Fruit fly (Drosophila melanogaster) whole organism, prepupa: ENCODE results near the gene CG13310.

Source experiments
- CG10669 ChIP-seq: fragments of 200-800 bp; sonication (Bioruptor generic); optimal IDR thresholded peaks from 3 replicates; lab custom pipeline; 2018; ENCODE audit warnings: missing biosample characterization, mild to moderate bottlenecking, missing genetic modification characterization, moderate library complexity
- CG11294 ChIP-seq: fragments of 200-800 bp; sonication (Bioruptor generic); IDR thresholded peaks from 2 replicates; pipeline ENCODE4 v1.3.6; 2022; ENCODE audit warnings: missing biosample characterization, missing genetic modification characterization
- CG16779 ChIP-seq: fragments of 200-800 bp; sonication (Bioruptor generic); optimal IDR thresholded peaks from 3 replicates; lab custom pipeline; 2017; ENCODE audit warnings: missing biosample characterization, mild to moderate bottlenecking, missing genetic modification characterization
- CG31627 ChIP-seq: fragments of 200-800 bp; sonication (Bioruptor generic); optimal IDR thresholded peaks from 3 replicates; lab custom pipeline; 2016; ENCODE audit warnings: missing biosample characterization, missing genetic modification characterization
- CG6854 ChIP-seq: fragments of 200-800 bp; sonication (Bioruptor generic); optimal IDR thresholded peaks from 2 replicates; lab custom pipeline; 2017; ENCODE audit warnings: missing biosample characterization, mild to moderate bottlenecking, missing genetic modification characterization
- Gug ChIP-seq: fragments of 200-800 bp; sonication (Bioruptor generic); IDR thresholded peaks from 2 replicates; pipeline ENCODE4 v1.3.6; 2022; ENCODE audit warnings: missing biosample characterization, missing genetic modification characterization
- Sox102F ChIP-seq: fragments of 200-800 bp; sonication (Bioruptor generic); optimal IDR thresholded peaks from 2 replicates; lab custom pipeline; 2016; ENCODE audit warnings: missing biosample characterization, mild to moderate bottlenecking, missing genetic modification characterization
- Sox14 ChIP-seq: fragments of 200-800 bp; sonication (Bioruptor generic); optimal IDR thresholded peaks from 3 replicates; lab custom pipeline; 2016; ENCODE audit warnings: missing biosample characterization, missing genetic modification characterization
- eg ChIP-seq: fragments of 200-800 bp; sonication (Bioruptor generic); IDR thresholded peaks from 3 replicates; pipeline ENCODE4 v1.3.6; 2022; ENCODE audit warnings: missing biosample characterization, missing genetic modification characterization
- fd85E ChIP-seq: fragments of 200-800 bp; sonication (Bioruptor generic); optimal IDR thresholded peaks from 3 replicates; lab custom pipeline; 2016; ENCODE audit warnings: missing biosample characterization, missing genetic modification characterization
- lz ChIP-seq: fragments of 200-800 bp; sonication (Bioruptor generic); optimal IDR thresholded peaks from 3 replicates; lab custom pipeline; 2016; ENCODE audit warnings: missing biosample characterization, missing genetic modification characterization
- salr ChIP-seq, 2 experiments: fragments of 200-800 bp; sonication (Bioruptor generic); optimal IDR thresholded peaks; 3 replicates each; lab custom pipeline; 2016 to 2018; ENCODE audit warnings: missing biosample characterization in 2 of 2, missing genetic modification characterization in 2 of 2, mild to moderate bottlenecking in 1 of 2

DNA sequence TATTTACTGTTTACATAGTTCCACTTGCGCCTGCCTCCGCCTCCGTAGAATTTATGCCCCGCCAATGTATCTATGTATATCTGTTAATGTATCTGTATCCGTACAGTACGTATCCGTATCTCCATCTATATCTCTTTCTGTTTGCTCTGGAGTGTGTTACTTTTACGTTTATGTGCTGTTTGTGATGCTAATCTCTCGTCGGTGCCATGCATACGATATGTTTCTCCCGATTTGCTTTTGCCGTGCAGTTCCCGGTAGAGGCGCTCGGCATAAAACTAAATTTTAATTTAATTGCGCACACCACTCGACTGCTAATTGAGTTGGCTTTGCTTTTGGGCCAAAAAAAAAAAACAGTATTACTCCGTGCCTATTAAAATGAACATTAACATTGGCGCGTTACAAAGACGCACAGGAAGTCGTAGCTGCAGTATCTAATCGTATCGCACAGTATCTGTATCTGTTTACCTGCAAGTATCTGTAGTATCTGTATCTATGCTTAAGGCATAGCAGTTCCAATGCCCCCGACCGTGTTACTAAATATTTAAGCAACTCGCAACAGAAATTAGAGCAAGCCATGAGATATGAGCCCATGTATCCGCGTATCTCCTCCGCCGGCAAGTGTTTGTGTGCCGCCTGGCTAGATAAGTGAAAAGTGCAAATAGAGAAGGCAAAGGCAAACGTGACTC, 29.8 kb upstream of the CG13310 start:
- TF ChIP-seq CG16779 (no peak), CG6854 (no peak), CG10669 (GFP tag; lab: Kevin White, UChicago) (no peak), Sox14 (GFP tag; lab: Kevin White, UChicago) (no peak), CG31627 (GFP tag; lab: Kevin White, UChicago) (no peak), lz (GFP tag; lab: Kevin White, UChicago) (no peak), salr (GFP tag; optimal IDR thresholded peaks at IDR 0.05; lab: Kevin White, UChicago) (no peak), CG11294 (no peak), fd85E (GFP tag; lab: Kevin White, UChicago) (no peak), Gug (GFP tag; lab: Robert Waterston, UW) (no peak), eg (GFP tag; lab: Robert Waterston, UW) (no peak), Sox102F (GFP tag; lab: Kevin White, UChicago) (no peak)
